Fruit fly (Drosophila melanogaster): ENCODE results near the gene E2f1.

DNA sequence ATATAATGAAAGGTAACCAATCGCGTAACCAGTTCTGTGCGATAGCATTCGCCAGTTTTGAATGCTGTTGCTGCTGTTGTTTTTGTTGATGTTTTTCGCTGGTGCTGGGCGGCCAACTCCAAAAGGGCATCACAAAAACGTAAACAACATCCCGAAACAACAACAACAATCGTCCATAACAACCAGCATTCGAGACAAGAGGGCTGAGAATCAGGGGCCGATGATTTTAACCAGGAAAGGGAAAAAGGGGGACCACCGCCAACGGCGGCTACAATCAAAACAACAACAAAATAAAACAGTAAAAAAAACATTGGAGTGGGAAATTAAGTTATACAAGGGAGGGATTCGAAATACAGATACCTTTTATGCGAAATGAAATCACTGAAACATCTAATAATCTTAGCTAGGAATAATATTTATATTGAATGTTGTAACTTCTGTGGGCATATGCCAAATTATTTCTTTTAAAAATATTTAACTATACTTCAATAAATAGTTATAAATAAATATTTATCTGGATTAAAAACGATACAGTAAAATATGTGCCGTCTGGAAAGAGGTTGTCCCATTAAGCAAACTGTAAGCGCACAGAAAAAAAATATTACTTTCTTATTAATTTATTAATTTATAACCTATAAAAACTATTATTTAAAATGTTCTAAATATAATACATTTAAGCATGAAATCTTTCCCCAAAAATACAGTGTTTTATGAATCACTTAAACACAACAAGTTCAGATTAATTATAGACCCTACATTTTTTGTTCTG is 11.4 kb downstream of the E2f1 start:
- TF ChIP-seq CG3919 (GFP tag; optimal IDR thresholded peaks at IDR 0.05), result peak; percentile 46
- TF ChIP-seq Blimp-1 (GFP tag; optimal IDR thresholded peaks at IDR 0.05), result no peak
- TF ChIP-seq svp (GFP tag), result peak; percentile 79
- TF ChIP-seq cyc (GFP tag; optimal IDR thresholded peaks at IDR 0.05), result peak; percentile 27
- TF ChIP-seq CG8632 (GFP tag; optimal IDR thresholded peaks at IDR 0.05), result peak; percentile 76
- TF ChIP-seq CG3032 (tag; optimal IDR thresholded peaks at IDR 0.05), result peak; percentile 90

Measured in whole organism, prepupa.